Fruit fly (Drosophila melanogaster) whole organism, pupa: ENCODE results near the gene beat-IIa.

ENCODE experiments used
- CG10348 ChIP-seq: fragments of 200-800 bp; sonication (Bioruptor generic); IDR thresholded peaks from 2 replicates; pipeline ENCODE4 v1.3.6; 2022; ENCODE audit warnings: missing biosample characterization, missing genetic modification characterization
- CG12605 ChIP-seq: fragments of 200-800 bp; sonication (Bioruptor generic); IDR thresholded peaks from 2 replicates; pipeline ENCODE4 v1.3.6; 2022; ENCODE audit warnings: missing biosample characterization, missing genetic modification characterization
- CG13204 ChIP-seq: fragments of 200-800 bp; sonication (Bioruptor generic); optimal IDR thresholded peaks from 2 replicates; lab custom pipeline; 2018; ENCODE audit warnings: missing biosample characterization, mild to moderate bottlenecking, missing genetic modification characterization, moderate library complexity
- CG14655 ChIP-seq: fragments of 200-800 bp; sonication (Bioruptor generic); optimal IDR thresholded peaks from 3 replicates; lab custom pipeline; 2017; ENCODE audit warnings: mild to moderate bottlenecking, missing biosample characterization, missing genetic modification reagents, missing genetic modification characterization
- CG15710 ChIP-seq: fragments of 200-800 bp; sonication (Bioruptor generic); optimal IDR thresholded peaks from 2 replicates; lab custom pipeline; 2018; ENCODE audit warnings: missing biosample characterization, mild to moderate bottlenecking, missing genetic modification characterization, moderate library complexity
- CG17806 ChIP-seq: fragments of 200-800 bp; sonication (Bioruptor generic); optimal IDR thresholded peaks from 2 replicates; lab custom pipeline; 2018; ENCODE audit warnings: missing biosample characterization, mild to moderate bottlenecking, missing genetic modification characterization, moderate library complexity
- CG32121 ChIP-seq: fragments of 200-800 bp; sonication (Bioruptor generic); IDR thresholded peaks from 2 replicates; pipeline ENCODE4 v1.3.6; 2022; ENCODE audit warnings: missing biosample characterization, missing genetic modification characterization
- EcR ChIP-seq: fragments of 200-800 bp; sonication (Bioruptor generic); optimal IDR thresholded peaks from 3 replicates; lab custom pipeline; 2019; ENCODE audit warnings: missing biosample characterization, missing genetic modification characterization, mild to moderate bottlenecking, moderate library complexity, missing genetic modification reagents
- Pif1A ChIP-seq: fragments of 200-800 bp; sonication (Bioruptor generic); optimal IDR thresholded peaks from 3 replicates; lab custom pipeline; 2016; ENCODE audit warnings: missing biosample characterization, missing genetic modification characterization
- Pif1B ChIP-seq: fragments of 200-800 bp; sonication (Bioruptor generic); optimal IDR thresholded peaks from 3 replicates; lab custom pipeline; 2016; ENCODE audit warnings: missing biosample characterization, missing genetic modification characterization
- gl ChIP-seq: fragments of 200-800 bp; sonication (Bioruptor generic); optimal IDR thresholded peaks from 2 replicates; lab custom pipeline; 2018; ENCODE audit warnings: missing biosample characterization, mild to moderate bottlenecking, missing genetic modification characterization
- rn ChIP-seq: fragments of 200-800 bp; sonication (Bioruptor generic); IDR thresholded peaks from 2 replicates; pipeline ENCODE4 v1.3.6; 2022; ENCODE audit warnings: missing biosample characterization, missing genetic modification characterization

DNA sequence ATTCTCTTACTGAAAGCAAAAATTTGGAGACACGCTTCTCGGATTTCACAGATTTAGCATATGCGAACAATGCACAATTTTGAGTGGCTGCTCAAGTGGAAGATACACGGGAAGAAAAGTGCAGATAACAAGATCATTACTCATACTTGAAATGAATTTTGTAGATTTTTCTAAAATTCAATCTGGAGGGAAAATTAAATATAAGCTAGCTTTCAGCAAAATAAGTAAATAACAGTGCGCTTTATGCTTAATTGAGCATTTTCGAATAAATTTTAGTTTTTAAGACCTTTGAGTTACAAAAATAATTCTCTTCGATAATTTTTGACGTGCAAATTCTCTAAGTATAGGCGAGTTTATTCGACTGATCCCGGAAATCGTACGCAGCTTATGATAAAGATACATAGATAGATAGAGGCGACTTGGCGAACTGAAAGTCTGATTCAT is 34.8 kb upstream of the beat-IIa start:
- TF ChIP-seq Pif1B (peak; percentile 50), CG13204 (no peak), CG12605 (GFP tag; lab: Robert Waterston, UW) (peak; percentile 58), CG32121 (peak; percentile 59), gl (tag; lab: Kevin White, UChicago) (peak; percentile 44), Pif1A (GFP tag; lab: Kevin White, UChicago) (peak; percentile 83), CG14655 (GFP tag; lab: Kevin White, UChicago) (peak; percentile 83), EcR (GFP tag; lab: Kevin White, UChicago) (no peak), rn (GFP tag; lab: Robert Waterston, UW) (no peak), CG15710 (tag; lab: Kevin White, UChicago) (peak; percentile 48), CG17806 (tag; lab: Kevin White, UChicago) (peak; percentile 75), CG10348 (GFP tag; lab: Robert Waterston, UW) (no peak)
